Worm (Caenorhabditis elegans) whole organism, L1 larva: ENCODE data around the gene clec-32.

Experiments used
- aha-1 ChIP-seq: fragments of 150-350 bp; optimal IDR thresholded peaks from 2 replicates; lab custom pipeline; 2014; ENCODE audit warnings: missing biosample characterization, missing genetic modification characterization
- ama-1 ChIP-seq: fragments of 150-350 bp; optimal IDR thresholded peaks from 2 replicates; lab custom pipeline; 2014
- elt-2 ChIP-seq: sonication (generic microtip); optimal IDR thresholded peaks from 2 replicates; lab custom pipeline; 2016; ENCODE audit warnings: missing genetic modification characterization, mild to moderate bottlenecking, inconsistent platforms, missing compliant biosample characterization, missing genetic modification reagents
- lin-15B ChIP-seq: fragments of 150-350 bp; sonication (generic microtip); optimal IDR thresholded peaks from 3 replicates; lab custom pipeline; 2014; ENCODE audit warnings: missing biosample characterization, missing genetic modification characterization
- mdl-1 ChIP-seq, 2 experiments: fragments of 150-350 bp; optimal IDR thresholded peaks; 2 replicates each; lab custom pipeline; 2014 to 2017; ENCODE audit warnings: missing biosample characterization in 2 of 2, missing genetic modification characterization in 2 of 2, inconsistent platforms in 1 of 2
- rnt-1 ChIP-seq: sonication (generic microtip); optimal IDR thresholded peaks from 2 replicates; lab custom pipeline; 2016; ENCODE audit warnings: mild to moderate bottlenecking, missing genetic modification characterization, moderate library complexity, missing compliant biosample characterization
- unc-130 ChIP-seq: fragments of 150-350 bp; optimal IDR thresholded peaks from 2 replicates; lab custom pipeline; 2017; ENCODE audit warnings: missing biosample characterization, missing genetic modification characterization, inconsistent platforms

DNA sequence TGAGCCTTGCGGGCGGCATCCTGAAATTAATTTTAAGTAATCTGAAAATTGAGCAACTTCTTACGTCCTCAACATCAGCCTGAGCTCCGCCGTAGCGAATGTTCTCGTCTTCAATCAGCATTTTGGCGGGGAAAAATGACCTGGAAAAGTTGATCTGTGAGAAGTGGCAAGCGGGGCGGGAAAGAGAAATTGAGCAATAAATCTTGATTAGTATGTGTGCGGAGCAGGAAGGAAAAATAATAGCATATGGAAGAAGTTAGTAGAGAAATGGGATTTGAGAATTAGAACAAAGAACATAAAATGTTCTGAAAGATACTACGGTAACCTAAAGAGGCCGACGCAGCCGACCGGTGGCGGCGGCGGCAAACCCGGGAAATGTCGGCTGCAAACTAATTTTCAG, 26.6 kb downstream of the clec-32 start, which contains the start of gene tni-3:
- TF ChIP-seq mdl-1 (tag; optimal IDR thresholded peaks at IDR 0.05; lab: Kevin White, UChicago) (no peak), unc-130 (tag; lab: Kevin White, UChicago) (no peak), lin-15B (tag; lab: Kevin White, UChicago) (no peak), ama-1 (lab: Kevin White, UChicago) (no peak), elt-2 (no peak), rnt-1 (no peak), aha-1 (tag; lab: Kevin White, UChicago) (no peak)
